Fruit fly (Drosophila melanogaster) whole organism, embryonic: ENCODE results near the gene UQCR-6.4L.
A peak's percentile ranks its signal among the peaks of the same experiment; 100 is the strongest.

Experiments used
- Aef1 ChIP-seq: fragments of 200-800 bp; sonication (Bioruptor generic); IDR thresholded peaks from 3 replicates; pipeline ENCODE4 v1.3.6; 2022; ENCODE audit warnings: missing biosample characterization, missing genetic modification characterization
- CG10267 ChIP-seq: fragments of 200-800 bp; sonication (Bioruptor generic); optimal IDR thresholded peaks from 2 replicates; lab custom pipeline; 2018; ENCODE audit warnings: missing biosample characterization, mild to moderate bottlenecking, missing genetic modification characterization, moderate library complexity
- CG11456 ChIP-seq: fragments of 200-800 bp; sonication (Bioruptor generic); IDR thresholded peaks from 3 replicates; pipeline ENCODE4 v1.3.6; 2022; ENCODE audit warnings: missing biosample characterization, missing genetic modification characterization
- CG11560 ChIP-seq: fragments of 200-800 bp; sonication (Bioruptor generic); IDR thresholded peaks from 3 replicates; pipeline ENCODE4 v1.3.6; 2022; ENCODE audit warnings: missing biosample characterization, missing genetic modification characterization
- CG12391 ChIP-seq: fragments of 200-800 bp; sonication (Bioruptor generic); optimal IDR thresholded peaks from 3 replicates; lab custom pipeline; 2018; ENCODE audit warnings: missing biosample characterization, mild to moderate bottlenecking, missing genetic modification characterization, moderate library complexity
- CG12744 ChIP-seq: fragments of 200-800 bp; sonication (Bioruptor generic); optimal IDR thresholded peaks from 2 replicates; lab custom pipeline; 2016; ENCODE audit warnings: missing biosample characterization, missing genetic modification characterization
- CG13624 ChIP-seq: fragments of 200-800 bp; sonication (Bioruptor generic); optimal IDR thresholded peaks from 2 replicates; lab custom pipeline; 2016; ENCODE audit warnings: missing biosample characterization, missing genetic modification characterization
- CG15514 ChIP-seq: fragments of 200-800 bp; sonication (Bioruptor generic); optimal IDR thresholded peaks from 3 replicates; lab custom pipeline; 2017; ENCODE audit warnings: missing biosample characterization, missing genetic modification characterization, mild to moderate bottlenecking, moderate library complexity, missing genetic modification reagents
- CG16779 ChIP-seq: fragments of 200-800 bp; sonication (Bioruptor generic); IDR thresholded peaks from 2 replicates; pipeline ENCODE4 v1.3.6; 2022; ENCODE audit warnings: missing biosample characterization, missing genetic modification characterization
- CG17328 ChIP-seq: fragments of 200-800 bp; sonication (Bioruptor generic); IDR thresholded peaks from 2 replicates; pipeline ENCODE4 v1.3.6; 2022; ENCODE audit warnings: missing biosample characterization, missing genetic modification characterization
- CG18476 ChIP-seq: fragments of 200-800 bp; sonication (Bioruptor generic); optimal IDR thresholded peaks from 2 replicates; lab custom pipeline; 2016; ENCODE audit warnings: missing biosample characterization, mild to moderate bottlenecking, missing genetic modification characterization
- CG2199 ChIP-seq: fragments of 200-800 bp; sonication (Bioruptor generic); IDR thresholded peaks from 3 replicates; pipeline ENCODE4 v1.3.6; 2022; ENCODE audit warnings: missing biosample characterization, missing genetic modification characterization
- CG2202 ChIP-seq: fragments of 200-800 bp; sonication (Bioruptor generic); optimal IDR thresholded peaks from 2 replicates; lab custom pipeline; 2018; ENCODE audit warnings: missing biosample characterization, mild to moderate bottlenecking, missing genetic modification characterization
- CG32532 ChIP-seq: fragments of 200-800 bp; sonication (Bioruptor generic); IDR thresholded peaks from 2 replicates; pipeline ENCODE4 v1.3.6; 2022; ENCODE audit warnings: missing biosample characterization, missing genetic modification characterization
- CG34224 ChIP-seq: fragments of 200-800 bp; sonication (Bioruptor generic); IDR thresholded peaks from 3 replicates; pipeline ENCODE4 v1.3.6; 2022; ENCODE audit warnings: missing biosample characterization, missing genetic modification characterization; ENCODE audit not compliant: partially characterized antibody
- CG3995 ChIP-seq: fragments of 200-800 bp; sonication (Bioruptor generic); optimal IDR thresholded peaks from 3 replicates; lab custom pipeline; 2016; ENCODE audit warnings: missing biosample characterization, missing genetic modification characterization
- CG42726 ChIP-seq: fragments of 200-800 bp; sonication (Bioruptor generic); IDR thresholded peaks from 2 replicates; pipeline ENCODE4 v1.3.6; 2022; ENCODE audit warnings: missing biosample characterization, missing genetic modification characterization; ENCODE audit not compliant: partially characterized antibody
- CG4360 ChIP-seq: fragments of 200-800 bp; sonication (Bioruptor generic); IDR thresholded peaks from 2 replicates; pipeline ENCODE4 v1.3.6; 2022; ENCODE audit warnings: missing biosample characterization, missing genetic modification characterization
- CG6683 ChIP-seq: fragments of 200-800 bp; sonication (Bioruptor generic); optimal IDR thresholded peaks from 2 replicates; lab custom pipeline; 2017; ENCODE audit warnings: missing biosample characterization, mild to moderate bottlenecking, missing genetic modification characterization, missing genetic modification reagents
- CG9797 ChIP-seq: fragments of 200-800 bp; sonication (Bioruptor generic); optimal IDR thresholded peaks from 3 replicates; lab custom pipeline; 2018; ENCODE audit warnings: missing biosample characterization, mild to moderate bottlenecking, missing genetic modification characterization
- CHES-1-like ChIP-seq: fragments of 200-800 bp; sonication (Bioruptor generic); optimal IDR thresholded peaks from 2 replicates; lab custom pipeline; 2016; ENCODE audit warnings: missing biosample characterization, missing genetic modification characterization
- CTCF ChIP-seq: fragments of 200-800 bp; sonication (Bioruptor generic); optimal IDR thresholded peaks from 2 replicates; lab custom pipeline; 2017; ENCODE audit warnings: missing biosample characterization, mild to moderate bottlenecking, missing genetic modification characterization, moderate library complexity
- Doc2 ChIP-seq: fragments of 200-800 bp; sonication (Bioruptor generic); IDR thresholded peaks from 2 replicates; pipeline ENCODE4 v1.3.6; 2022; ENCODE audit warnings: missing biosample characterization, missing genetic modification characterization
- Dp ChIP-seq: fragments of 200-800 bp; sonication (Bioruptor generic); optimal IDR thresholded peaks from 2 replicates; lab custom pipeline; 2018; ENCODE audit warnings: missing biosample characterization, mild to moderate bottlenecking, missing genetic modification characterization, moderate library complexity
- Drgx ChIP-seq: fragments of 200-800 bp; sonication (Bioruptor generic); IDR thresholded peaks from 2 replicates; pipeline ENCODE4 v1.3.6; 2022; ENCODE audit warnings: missing biosample characterization, missing genetic modification characterization
- E2f2 ChIP-seq: fragments of 200-800 bp; sonication (Bioruptor generic); IDR thresholded peaks from 2 replicates; pipeline ENCODE4 v1.3.6; 2022; ENCODE audit warnings: missing biosample characterization, missing genetic modification characterization
- Eip74EF ChIP-seq, 2 experiments: fragments of 200-800 bp in 1 of 2; fragments of >200 bp in 1 of 2; sonication (Bioruptor generic) in 1 of 2; optimal IDR thresholded peaks; 2 replicates each; lab custom pipeline; 2017 to 2019; ENCODE audit warnings: missing biosample characterization in 2 of 2, missing genetic modification characterization in 2 of 2, mild to moderate bottlenecking in 1 of 2, moderate library complexity in 1 of 2
- Fer1 ChIP-seq: fragments of 200-800 bp; sonication (Bioruptor generic); optimal IDR thresholded peaks from 2 replicates; lab custom pipeline; 2017; ENCODE audit warnings: missing biosample characterization, mild to moderate bottlenecking, missing genetic modification characterization
- Fer3 ChIP-seq: fragments of 200-800 bp; sonication (Bioruptor generic); optimal IDR thresholded peaks from 2 replicates; lab custom pipeline; 2018; ENCODE audit warnings: missing biosample characterization, mild to moderate bottlenecking, missing genetic modification characterization, moderate library complexity
- Max ChIP-seq: fragments of 200-800 bp; sonication (Bioruptor generic); optimal IDR thresholded peaks from 2 replicates; lab custom pipeline; 2016; ENCODE audit warnings: missing biosample characterization, mild to moderate bottlenecking, missing genetic modification characterization
- Nf-YA ChIP-seq: fragments of 200-800 bp; sonication (Bioruptor generic); IDR thresholded peaks from 2 replicates; pipeline ENCODE4 v1.3.6; 2022; ENCODE audit warnings: missing biosample characterization, missing genetic modification characterization
- PHDP ChIP-seq: fragments of 200-800 bp; sonication (Bioruptor generic); optimal IDR thresholded peaks from 3 replicates; lab custom pipeline; 2018; ENCODE audit warnings: missing biosample characterization, mild to moderate bottlenecking, missing genetic modification characterization, moderate library complexity
- Sry-δ ChIP-seq: fragments of 200-800 bp; sonication (Bioruptor generic); optimal IDR thresholded peaks from 2 replicates; lab custom pipeline; 2016; ENCODE audit warnings: missing biosample characterization, missing genetic modification characterization
- Stat92E ChIP-seq, 3 experiments: fragments of >200 bp in 2 of 3; fragments of 200-800 bp in 1 of 3; sonication (Bioruptor generic) in 1 of 3; optimal IDR thresholded peaks; 2 replicates each; lab custom pipeline; 2017 to 2019; ENCODE audit warnings: missing biosample characterization in 3 of 3, missing genetic modification characterization in 3 of 3, mild to moderate bottlenecking in 1 of 3, moderate library complexity in 1 of 3
- aop ChIP-seq: fragments of 200-800 bp; sonication (Bioruptor generic); IDR thresholded peaks from 2 replicates; pipeline ENCODE4 v1.3.6; 2022; ENCODE audit warnings: missing biosample characterization, missing genetic modification characterization
- ap ChIP-seq: fragments of 200-800 bp; sonication (Bioruptor generic); IDR thresholded peaks from 2 replicates; pipeline ENCODE4 v1.3.6; 2022; ENCODE audit warnings: missing biosample characterization, missing genetic modification characterization
- bcd ChIP-seq: fragments of 200-800 bp; sonication (Bioruptor generic); optimal IDR thresholded peaks from 2 replicates; lab custom pipeline; 2017; ENCODE audit warnings: missing biosample characterization, mild to moderate bottlenecking, missing genetic modification characterization
- cas ChIP-seq: fragments of 200-800 bp; sonication (Bioruptor generic); IDR thresholded peaks from 2 replicates; pipeline ENCODE4 v1.3.6; 2022; ENCODE audit warnings: missing biosample characterization, missing genetic modification characterization
- crol ChIP-seq: fragments of 200-800 bp; sonication (Bioruptor generic); IDR thresholded peaks from 2 replicates; pipeline ENCODE4 v1.3.6; 2022; ENCODE audit warnings: missing biosample characterization, missing genetic modification characterization
- dm ChIP-seq: fragments of 200-800 bp; sonication (Bioruptor generic); optimal IDR thresholded peaks from 3 replicates; lab custom pipeline; 2016; ENCODE audit warnings: missing biosample characterization, missing genetic modification characterization
- gce ChIP-seq: fragments of 200-800 bp; sonication (Bioruptor generic); IDR thresholded peaks from 3 replicates; pipeline ENCODE4 v1.3.6; 2022; ENCODE audit warnings: missing biosample characterization, missing genetic modification characterization
- ham ChIP-seq: fragments of 200-800 bp; sonication (Bioruptor generic); IDR thresholded peaks from 2 replicates; pipeline ENCODE4 v1.3.6; 2022; ENCODE audit warnings: missing biosample characterization, missing genetic modification characterization
- lov ChIP-seq, 2 experiments: fragments of 200-800 bp in 1 of 2; fragments of >200 bp in 1 of 2; sonication (Bioruptor generic) in 1 of 2; IDR thresholded peaks in 1 of 2; optimal IDR thresholded peaks in 1 of 2; 2 replicates in 1 of 2; 3 replicates in 1 of 2; pipeline versions ENCODE4 v1.3.6 to Lab custom; 2017 to 2022; ENCODE audit warnings: missing biosample characterization in 1 of 2, missing genetic modification characterization in 1 of 2
- nerfin-1 ChIP-seq: fragments of 200-800 bp; sonication (Bioruptor generic); optimal IDR thresholded peaks from 3 replicates; lab custom pipeline; 2019; ENCODE audit warnings: missing biosample characterization, mild to moderate bottlenecking, missing genetic modification characterization, moderate library complexity
- nmo ChIP-seq: fragments of 200-800 bp; sonication (Bioruptor generic); optimal IDR thresholded peaks from 2 replicates; lab custom pipeline; 2018; ENCODE audit warnings: missing biosample characterization, mild to moderate bottlenecking, missing genetic modification characterization, moderate library complexity
- rib ChIP-seq: fragments of 200-800 bp; sonication (Bioruptor generic); IDR thresholded peaks from 2 replicates; pipeline ENCODE4 v1.3.6; 2022; ENCODE audit warnings: missing biosample characterization, missing genetic modification characterization
- ro ChIP-seq: fragments of 200-800 bp; sonication (Bioruptor generic); IDR thresholded peaks from 2 replicates; pipeline ENCODE4 v1.3.6; 2022; ENCODE audit warnings: missing biosample characterization, missing genetic modification characterization
- row ChIP-seq: fragments of 200-800 bp; sonication (Bioruptor generic); IDR thresholded peaks from 3 replicates; pipeline ENCODE4 v1.3.6; 2022; ENCODE audit warnings: missing biosample characterization, missing genetic modification characterization
- usp ChIP-seq: fragments of >200 bp; optimal IDR thresholded peaks from 2 replicates; lab custom pipeline; 2017; ENCODE audit warnings: missing biosample characterization, missing genetic modification characterization
- vfl ChIP-seq: fragments of 200-800 bp; sonication (Bioruptor generic); optimal IDR thresholded peaks from 2 replicates; lab custom pipeline; 2016; ENCODE audit warnings: missing biosample characterization, missing genetic modification characterization

UQCR-6.4L gene

dm6 chr3L:16586989-16587388 is 20.4 kb downstream of the UQCR-6.4L start, which contains the start of the genes Syx8 and CG32163 (continued):
- TF ChIP-seq Eip74EF (GFP tag; optimal IDR thresholded peaks at IDR 0.05; lab: Kevin White, UChicago) (no peak), ro (GFP tag; lab: Robert Waterston, UW) (no peak), gce (GFP tag; lab: Robert Waterston, UW) (no peak), CG9797 (peak; percentile 82), CG17328 (GFP tag; lab: Robert Waterston, UW) (no peak), crol (GFP tag; lab: Robert Waterston, UW) (no peak), Stat92E (GFP tag; optimal IDR thresholded peaks at IDR 0.05; lab: Kevin White, UChicago) (peak in 1 of 3 experiments; percentile 25), Nf-YA (GFP tag; lab: Robert Waterston, UW) (no peak), Dp (peak; percentile 10), CHES-1-like (peak; percentile 5), E2f2 (GFP tag; lab: Robert Waterston, UW) (no peak), Sry-δ (GFP tag; lab: Kevin White, UChicago) (peak; percentile 36), Doc2 (no peak), CG4360 (peak; percentile 29; the same call in 1 of the 2 replicates), nerfin-1 (tag; lab: Kevin White, UChicago) (peak; percentile 9), CG34224 (GFP tag; lab: Robert Waterston, UW) (no peak), vfl (GFP tag; lab: Kevin White, UChicago) (no peak), CG32532 (GFP tag; lab: Robert Waterston, UW) (no peak), nmo (GFP tag; lab: Kevin White, UChicago) (peak; percentile 17), CG3995 (GFP tag; lab: Kevin White, UChicago) (peak; percentile 91), ap (GFP tag; lab: Robert Waterston, UW) (no peak), Aef1 (GFP tag; lab: Robert Waterston, UW) (no peak), bcd (no peak), CG10267 (tag; lab: Kevin White, UChicago) (peak; percentile 33), CTCF (GFP tag; lab: Kevin White, UChicago) (peak; percentile 7), CG15514 (peak; percentile 51), CG42726 (no peak), CG6683 (GFP tag; lab: Kevin White, UChicago) (no peak), CG12391 (tag; lab: Kevin White, UChicago) (peak; percentile 17), row (peak; percentile 56)

dm6 chr3L:16587994-16588622 is 21.6 kb downstream of the UQCR-6.4L start:
- peak; percentile 48 for TF ChIP-seq Drgx (GFP tag; lab: Robert Waterston, UW)
- TF ChIP-seq Aef1 (GFP tag; lab: Robert Waterston, UW), result peak; percentile 49; the same call in 1 of the 3 replicates
- peak; percentile 3 for TF ChIP-seq Fer1 (GFP tag; lab: Kevin White, UChicago)
- TF ChIP-seq CG2202 (tag; lab: Kevin White, UChicago), result no peak
- TF ChIP-seq cas, result 0 out of 2 replicates have a peak, but pooled peaks have one; percentile 35
- TF ChIP-seq CG12744 (GFP tag; lab: Kevin White, UChicago), result peak; percentile 9
- TF ChIP-seq dm (GFP tag; lab: Kevin White, UChicago), result peak; percentile 82
- TF ChIP-seq CG16779 (GFP tag; lab: Robert Waterston, UW), result no peak
- TF ChIP-seq CG11560 (tag; lab: Robert Waterston, UW), result no peak
- peak; percentile 47 for TF ChIP-seq E2f2 (GFP tag; lab: Robert Waterston, UW)
- peak; percentile 76 for TF ChIP-seq Max (GFP tag; lab: Kevin White, UChicago)
- no peak for TF ChIP-seq ham (GFP tag; lab: Robert Waterston, UW)
- no peak for TF ChIP-seq ro (GFP tag; lab: Robert Waterston, UW)
- 0 out of 3 replicates have a peak, but pooled peaks have one; percentile 30 for TF ChIP-seq CG2199 (GFP tag; lab: Robert Waterston, UW)
- no peak for TF ChIP-seq usp (GFP tag; lab: Kevin White, UChicago)
- peak; percentile 63 for TF ChIP-seq PHDP (tag; lab: Kevin White, UChicago)
- TF ChIP-seq CG11456 (GFP tag; lab: Robert Waterston, UW), result peak; percentile 76; the same call in 2 of the 3 replicates
- TF ChIP-seq rib (GFP tag; lab: Robert Waterston, UW), result no peak
- peak; percentile 53 for TF ChIP-seq CG18476
- peak; percentile 62 for TF ChIP-seq Fer3 (tag; lab: Kevin White, UChicago)
- TF ChIP-seq lov (optimal IDR thresholded peaks at IDR 0.05; lab: Kevin White, UChicago), result no peak
- 0 out of 3 replicates have a peak, but pooled peaks have one; percentile 42 for TF ChIP-seq lov (GFP tag; IDR thresholded peaks at IDR 0.05; lab: Robert Waterston, UW)
- no peak for TF ChIP-seq aop
- peak; percentile 67 for TF ChIP-seq CG13624
- no peak for TF ChIP-seq Stat92E (GFP tag; optimal IDR thresholded peaks at IDR 0.05; lab: Kevin White, UChicago)
